Worm (Caenorhabditis elegans) whole organism, L1 larva: ENCODE results near the gene let-805.

Source experiments
- C04F5.9 ChIP-seq: sonication (generic microtip); optimal IDR thresholded peaks from 2 replicates; lab custom pipeline; 2016; ENCODE audit warnings: missing genetic modification characterization, missing compliant biosample characterization
- F16B12.6 ChIP-seq: fragments of 150-350 bp; optimal IDR thresholded peaks from 2 replicates; lab custom pipeline; 2014; ENCODE audit warnings: missing biosample characterization, missing genetic modification characterization
- aly-2 ChIP-seq: fragments of 150-350 bp; optimal IDR thresholded peaks from 2 replicates; lab custom pipeline; 2014; ENCODE audit warnings: missing biosample characterization, missing genetic modification characterization
- blmp-1 ChIP-seq: fragments of 150-350 bp; optimal IDR thresholded peaks from 2 replicates; lab custom pipeline; 2014; ENCODE audit warnings: missing biosample characterization, missing genetic modification characterization
- ces-1 ChIP-seq: fragments of 150-350 bp; optimal IDR thresholded peaks from 2 replicates; lab custom pipeline; 2014; ENCODE audit warnings: missing biosample characterization, missing genetic modification reagents, missing genetic modification characterization
- dsc-1 ChIP-seq: sonication (generic microtip); optimal IDR thresholded peaks from 2 replicates; lab custom pipeline; 2016; ENCODE audit warnings: mild to moderate bottlenecking, missing genetic modification characterization, missing compliant biosample characterization
- elt-3 ChIP-seq, 6 experiments: fragments of 150-350 bp in 1 of 6; sonication (generic microtip); optimal IDR thresholded peaks; 2 replicates each; lab custom pipeline; 2017 to 2018; ENCODE audit warnings: missing biosample characterization in 6 of 6, missing genetic modification characterization in 6 of 6, inconsistent platforms in 1 of 6
- fkh-10 ChIP-seq: sonication (generic microtip); optimal IDR thresholded peaks from 2 replicates; lab custom pipeline; 2017; ENCODE audit warnings: missing biosample characterization, missing genetic modification reagents, missing genetic modification characterization
- grh-1 ChIP-seq: fragments of 200-800 bp; sonication (Bioruptor generic); IDR thresholded peaks from 2 replicates; pipeline ENCODE4 v1.3.6; 2022; ENCODE audit warnings: missing genetic modification reagents, missing genetic modification characterization, missing compliant biosample characterization
- hlh-4 ChIP-seq: sonication (generic microtip); optimal IDR thresholded peaks from 2 replicates; lab custom pipeline; 2016; ENCODE audit warnings: mild to moderate bottlenecking, missing genetic modification characterization, missing compliant biosample characterization
- lin-14 ChIP-seq: fragments of 200-800 bp; sonication (Bioruptor generic); optimal IDR thresholded peaks from 2 replicates; lab custom pipeline; 2018; ENCODE audit warnings: mild to moderate bottlenecking, missing genetic modification characterization, moderate library complexity, missing compliant biosample characterization
- lsy-2 ChIP-seq, 2 experiments: fragments of 150-350 bp; optimal IDR thresholded peaks; 2 replicates each; lab custom pipeline; 2014; ENCODE audit warnings: missing biosample characterization in 2 of 2, missing genetic modification characterization in 2 of 2
- mab-9 ChIP-seq: fragments of 200-800 bp; sonication (Bioruptor generic); IDR thresholded peaks from 2 replicates; pipeline ENCODE4 v1.3.6; 2022; ENCODE audit warnings: missing genetic modification reagents, missing genetic modification characterization, missing compliant biosample characterization
- mdl-1 ChIP-seq, 2 experiments: fragments of 150-350 bp; optimal IDR thresholded peaks; 2 replicates each; lab custom pipeline; 2014 to 2017; ENCODE audit warnings: missing biosample characterization in 2 of 2, missing genetic modification characterization in 2 of 2, inconsistent platforms in 1 of 2
- mep-1 ChIP-seq: fragments of 150-350 bp; optimal IDR thresholded peaks from 2 replicates; lab custom pipeline; 2014; ENCODE audit warnings: missing biosample characterization, missing genetic modification characterization
- nhr-19 ChIP-seq: fragments of 200-800 bp; sonication (Bioruptor generic); conservative IDR thresholded peaks from 2 replicates; pipeline ENCODE4 v1.3.6; 2022; ENCODE audit warnings: missing genetic modification characterization, missing compliant biosample characterization
- nhr-28 ChIP-seq: fragments of 150-350 bp; optimal IDR thresholded peaks from 2 replicates; lab custom pipeline; 2014; ENCODE audit warnings: missing biosample characterization, missing genetic modification characterization
- nhr-71 ChIP-seq: sonication (generic microtip); optimal IDR thresholded peaks from 2 replicates; lab custom pipeline; 2016; ENCODE audit warnings: mild to moderate bottlenecking, missing genetic modification characterization, moderate library complexity, missing compliant biosample characterization
- nhr-77 ChIP-seq: fragments of 150-350 bp; optimal IDR thresholded peaks from 2 replicates; lab custom pipeline; 2014; ENCODE audit warnings: missing biosample characterization, missing genetic modification characterization
- nhr-85 ChIP-seq: sonication (generic microtip); peaks from one replicate; lab custom pipeline; 2016; ENCODE audit warnings: missing genetic modification characterization, inconsistent platforms, missing compliant biosample characterization
- nhr-90 ChIP-seq: sonication (generic microtip); optimal IDR thresholded peaks from 2 replicates; lab custom pipeline; 2016; ENCODE audit warnings: mild to moderate bottlenecking, missing genetic modification characterization, missing compliant biosample characterization; ENCODE audit not compliant: poor library complexity
- pax-3 ChIP-seq: fragments of 200-800 bp; sonication (Bioruptor generic); optimal IDR thresholded peaks from 2 replicates; lab custom pipeline; 2018; ENCODE audit warnings: mild to moderate bottlenecking, missing genetic modification characterization, moderate library complexity, missing compliant biosample characterization
- rnt-1 ChIP-seq: sonication (generic microtip); optimal IDR thresholded peaks from 2 replicates; lab custom pipeline; 2016; ENCODE audit warnings: mild to moderate bottlenecking, missing genetic modification characterization, moderate library complexity, missing compliant biosample characterization
- skn-1 ChIP-seq: fragments of 150-350 bp; optimal IDR thresholded peaks from 2 replicates; lab custom pipeline; 2014; ENCODE audit warnings: missing biosample characterization, missing genetic modification characterization
- snu-23 ChIP-seq: sonication (generic microtip); optimal IDR thresholded peaks from 2 replicates; lab custom pipeline; 2016; ENCODE audit warnings: missing genetic modification characterization, missing compliant biosample characterization
- sptf-1 ChIP-seq: fragments of 150-350 bp; optimal IDR thresholded peaks from 2 replicates; lab custom pipeline; 2014; ENCODE audit warnings: missing biosample characterization, missing genetic modification characterization
- unc-130 ChIP-seq: fragments of 150-350 bp; optimal IDR thresholded peaks from 2 replicates; lab custom pipeline; 2017; ENCODE audit warnings: missing biosample characterization, missing genetic modification characterization, inconsistent platforms
- unc-86 ChIP-seq: sonication (generic microtip); optimal IDR thresholded peaks from 2 replicates; lab custom pipeline; 2016; ENCODE audit warnings: missing genetic modification characterization, missing compliant biosample characterization

The let-805 gene

DNA sequence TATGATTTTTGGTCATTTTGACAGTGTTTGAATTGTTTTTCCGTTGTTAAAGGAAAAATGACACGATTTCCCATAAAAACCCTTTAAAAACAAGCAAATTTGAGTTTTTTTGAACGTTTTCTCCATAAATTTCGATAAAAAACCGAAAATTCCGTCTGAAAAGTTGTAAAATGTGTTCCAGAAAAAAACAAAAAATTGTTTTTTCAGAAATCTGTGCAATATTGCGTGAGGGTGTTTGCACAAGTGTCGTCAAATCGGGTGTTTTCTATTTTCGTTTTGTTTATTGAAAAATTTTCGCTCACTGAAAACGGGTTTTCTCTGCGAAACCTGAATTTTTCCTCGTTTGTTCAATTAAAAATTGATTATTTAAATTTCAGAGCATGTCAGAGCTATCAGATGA is 38.3 kb upstream of the let-805 start, which contains the start of gene ppfr-4 (continued):
- TF ChIP-seq unc-130 (tag; lab: Kevin White, UChicago) = no peak

DNA sequence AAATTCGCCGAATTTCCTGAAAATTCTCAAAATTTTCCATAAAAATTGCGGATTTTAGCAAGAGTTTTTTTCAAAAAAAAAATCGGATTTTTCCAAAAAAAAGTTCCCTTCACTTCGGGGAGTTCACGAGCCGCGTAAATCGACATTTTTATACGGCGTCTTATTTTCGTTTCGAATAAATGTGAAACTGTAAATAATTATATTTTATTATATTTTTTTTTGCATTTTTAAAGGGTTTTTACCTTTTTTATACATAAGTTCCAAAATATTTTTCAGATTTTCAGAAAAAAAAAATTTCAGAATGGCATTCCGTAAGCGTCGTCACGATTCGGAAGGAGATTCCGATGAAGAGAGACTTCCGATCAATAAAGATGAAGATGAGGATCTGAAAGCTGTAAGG is 35.0 kb upstream of the let-805 start, which contains the start of gene Y71H2B.2:
TSS of gene Y71H2B.2 (plus strand) at position 301 of the 400 bp plus-strand sequence.
- no peak for TF ChIP-seq skn-1

DNA sequence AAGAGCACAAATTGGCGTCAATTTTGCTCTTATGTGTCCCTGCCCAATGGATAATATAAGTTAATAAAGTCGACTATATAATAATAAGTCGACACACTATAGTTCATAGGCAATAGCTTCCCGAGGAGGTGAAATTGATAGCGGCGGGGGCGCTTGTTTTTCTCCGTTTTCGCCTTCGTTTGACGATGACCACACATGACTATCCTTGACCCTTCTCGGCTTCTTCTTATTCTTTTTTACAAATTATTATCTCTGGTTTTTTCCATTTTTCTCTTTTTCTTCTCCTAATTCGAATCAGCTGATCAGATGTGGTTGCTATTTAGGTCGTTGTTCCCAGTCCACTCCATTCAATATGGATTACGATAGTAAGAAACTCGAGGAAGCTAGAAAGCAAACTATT is 29.2 kb upstream of the let-805 start, which contains the start of gene acbp-8:
TSS of gene acbp-8 (plus strand) at position 324 of the 400 bp plus-strand sequence.
- TF ChIP-seq blmp-1 (tag; lab: Kevin White, UChicago) (peak; percentile 94), ces-1 (GFP tag; lab: Kevin White, UChicago) (no peak)
- TF ChIP-seq, all 84 proteins: peak for 1

DNA sequence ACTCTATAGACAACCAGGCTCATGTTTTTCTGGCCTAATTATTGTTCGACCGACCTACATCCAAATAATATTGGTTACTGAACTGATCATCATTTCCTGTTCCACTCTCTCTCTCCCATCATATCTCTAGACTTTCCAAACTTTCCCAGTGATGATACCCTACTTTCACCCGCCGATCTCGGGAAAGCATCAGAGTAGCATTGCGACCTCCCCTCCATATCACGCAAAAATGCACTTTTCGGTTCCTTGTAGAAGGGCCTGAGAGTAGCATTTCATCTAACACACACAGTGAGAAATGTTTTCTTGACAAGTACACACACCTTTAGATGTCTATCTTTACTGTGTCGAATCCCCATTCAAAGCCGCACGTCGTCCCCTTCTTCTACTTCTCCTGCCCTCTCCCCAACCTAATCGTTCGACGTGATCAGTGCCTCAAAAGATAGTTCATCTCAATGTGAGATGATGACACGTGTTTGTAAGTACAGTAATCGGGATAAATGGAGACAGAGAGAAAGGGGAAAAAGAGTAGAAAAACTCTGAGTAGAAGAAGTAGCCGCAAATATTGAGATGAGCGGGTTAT is 25.0 kb upstream of the let-805 start:
- TF ChIP-seq lsy-2 (tag; optimal IDR thresholded peaks at IDR 0.05; lab: Kevin White, UChicago) (peak in 1 of 2 experiments; percentile 48), nhr-19 (GFP tag; lab: Robert Waterston, UW) (no peak), mep-1 (tag; lab: Kevin White, UChicago) (peak; percentile 24), nhr-85 (tag; lab: Kevin White, UChicago) (peak; percentile 81), F16B12.6 (no peak), snu-23 (GFP tag; lab: Kevin White, UChicago) (peak; percentile 16), blmp-1 (tag; lab: Kevin White, UChicago) (peak; percentile 93)

DNA sequence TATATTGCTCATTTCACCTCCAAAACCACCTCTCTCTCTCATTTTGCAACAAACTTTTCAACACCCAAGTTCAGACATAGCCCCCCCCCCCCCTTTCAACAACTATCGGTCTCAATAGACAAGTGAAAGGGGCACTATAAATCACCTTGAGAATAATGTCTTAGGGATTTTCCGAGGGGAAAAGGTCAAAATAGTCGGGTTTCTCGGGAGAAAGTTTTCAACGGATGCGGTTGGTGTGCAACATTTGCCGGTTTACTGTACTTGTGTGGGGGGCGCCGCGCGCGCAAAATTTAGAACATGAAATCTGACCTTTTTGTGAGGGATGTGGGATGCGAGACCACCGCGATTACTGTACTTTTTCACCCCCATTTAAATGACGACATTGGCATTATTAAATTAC is 23.3 kb upstream of the let-805 start:
- peak; percentile 23; the same call in 1 of the 2 replicates for TF ChIP-seq grh-1 (GFP tag; lab: Robert Waterston, UW)
- TF ChIP-seq lin-14 (GFP tag; lab: Kevin White, UChicago) = no peak
- TF ChIP-seq blmp-1 (tag; lab: Kevin White, UChicago) = peak; percentile 92

DNA sequence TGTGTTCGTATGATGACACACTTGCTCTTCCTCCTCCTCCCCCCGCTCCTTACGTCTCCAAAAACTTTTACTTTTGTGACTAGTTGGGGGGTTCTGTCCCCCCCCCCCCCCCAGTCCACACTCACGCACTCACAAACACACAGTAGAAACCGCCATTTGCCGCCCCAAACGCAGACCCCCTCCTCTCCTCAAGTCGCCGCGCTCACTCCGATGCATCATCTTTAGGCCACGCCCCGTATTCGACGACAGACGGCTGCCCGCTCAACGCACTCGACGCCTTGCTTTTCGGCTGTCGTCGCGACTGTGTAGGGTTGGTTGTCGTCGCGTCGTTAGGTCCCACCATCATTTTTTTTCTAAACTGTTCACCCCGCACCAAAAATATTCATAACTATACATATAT is 21.7 kb upstream of the let-805 start, which contains the start of gene zmp-2:
TSS of gene zmp-2 (plus strand) at position 247 of the 400 bp plus-strand sequence.
- TF ChIP-seq mab-9 (GFP tag; lab: Robert Waterston, UW) = no peak
- TF ChIP-seq skn-1 = no peak

DNA sequence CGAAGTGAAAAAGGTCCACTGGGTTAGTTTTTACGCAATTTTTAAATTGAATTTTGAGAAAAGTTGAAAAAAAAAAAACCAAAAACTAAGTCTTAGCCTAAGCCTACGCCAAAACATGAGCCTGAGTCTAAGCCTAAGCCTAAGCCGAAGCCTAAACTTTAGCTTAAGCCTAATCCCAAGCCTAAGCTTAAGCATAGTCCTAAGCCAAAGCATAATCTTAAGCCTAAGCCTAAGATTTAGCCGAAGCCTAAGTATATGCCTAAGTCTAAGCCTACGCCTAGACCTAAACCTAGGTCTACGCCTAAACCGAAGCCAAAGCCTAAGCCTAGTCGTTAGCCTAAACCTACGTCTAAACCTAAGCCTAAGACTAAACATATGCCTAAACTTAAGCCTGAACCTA is 16.2 kb upstream of the let-805 start:
- TF ChIP-seq hlh-4 (tag; lab: Kevin White, UChicago) = no peak
- no peak for TF ChIP-seq nhr-28 (tag; lab: Kevin White, UChicago)

DNA sequence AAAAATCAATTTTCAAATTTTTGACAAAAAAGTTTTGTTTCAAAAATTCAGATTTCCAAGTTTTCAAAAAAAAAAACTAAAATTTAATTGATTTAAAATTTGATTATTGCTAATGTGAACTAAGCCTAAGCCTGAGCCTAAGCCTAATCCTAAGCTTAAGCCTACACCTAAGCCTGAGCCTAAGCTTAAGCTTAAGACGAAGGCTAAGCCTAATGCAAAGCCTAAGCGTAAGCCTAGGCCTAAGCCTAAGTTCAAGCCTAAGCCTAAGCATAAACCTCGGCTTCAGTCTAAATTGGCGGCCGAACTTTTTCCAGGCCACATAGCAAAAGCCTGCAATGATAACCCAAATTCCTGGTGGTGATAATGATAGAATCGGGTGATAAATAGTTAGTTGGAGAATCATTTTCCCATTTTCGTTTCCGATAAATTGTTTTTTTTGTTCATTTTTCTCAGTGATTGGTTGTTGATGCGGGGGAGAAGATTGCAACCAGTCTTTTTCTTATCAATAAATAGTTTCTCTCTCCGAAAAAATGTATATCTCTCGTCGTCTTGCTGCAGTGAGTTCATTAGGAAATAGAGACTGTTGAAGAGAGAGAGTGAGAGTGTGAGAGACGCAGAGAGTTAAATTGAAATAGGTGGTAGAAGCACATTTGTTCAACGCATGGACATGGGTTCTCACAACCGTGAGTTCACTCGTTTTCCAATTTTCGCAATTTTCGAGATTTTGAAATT is 10.5 kb upstream of the let-805 start:
- TF ChIP-seq lin-14 (GFP tag; lab: Kevin White, UChicago) (peak; percentile 39), rnt-1 (tag; lab: Kevin White, UChicago) (peak; percentile 28), nhr-19 (GFP tag; lab: Robert Waterston, UW) (no peak), elt-3 (tag; optimal IDR thresholded peaks at IDR 0.05; lab: Kevin White, UChicago) (peak in 4 of 6 experiments; percentile 40 to 65 (median 44)), C04F5.9 (tag; lab: Kevin White, UChicago) (no peak), pax-3 (no peak), mab-9 (GFP tag; lab: Robert Waterston, UW) (no peak), blmp-1 (tag; lab: Kevin White, UChicago) (peak; percentile 73), nhr-85 (tag; lab: Kevin White, UChicago) (peak; percentile 47), sptf-1 (no peak), nhr-77 (tag; lab: Kevin White, UChicago) (no peak), lsy-2 (tag; optimal IDR thresholded peaks at IDR 0.05; lab: Kevin White, UChicago) (peak in 1 of 2 experiments; percentile 18)

DNA sequence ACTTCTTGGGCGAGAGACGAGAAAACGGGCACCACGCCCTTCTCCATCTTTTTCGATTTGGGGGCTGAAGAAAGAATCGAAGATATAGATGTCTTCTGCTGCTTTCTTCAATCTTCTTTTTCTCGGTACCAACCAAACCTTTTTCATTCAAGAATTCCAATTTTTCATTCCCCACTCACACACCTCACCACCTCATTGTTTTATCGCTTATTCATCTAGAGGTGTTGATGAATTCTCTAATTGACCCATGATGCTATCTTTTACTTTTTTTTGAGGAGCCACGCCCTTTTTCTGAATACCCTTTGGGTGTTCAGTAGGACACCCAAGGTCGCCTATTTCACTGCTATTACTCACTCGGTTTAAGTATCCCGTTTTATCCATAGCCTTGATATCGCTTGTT is 6.4 kb upstream of the let-805 start:
- 0 out of 2 replicates have a peak, but pooled peaks have one; percentile 20 for TF ChIP-seq grh-1 (GFP tag; lab: Robert Waterston, UW)
- peak; percentile 7 for TF ChIP-seq nhr-71 (tag; lab: Kevin White, UChicago)
- TF ChIP-seq nhr-85 (tag; lab: Kevin White, UChicago) = peak; percentile 89
- no peak for TF ChIP-seq dsc-1 (tag; lab: Kevin White, UChicago)
- no peak for TF ChIP-seq fkh-10 (GFP tag; lab: Kevin White, UChicago)
- TF ChIP-seq snu-23 (GFP tag; lab: Kevin White, UChicago) = peak; percentile 19
- peak; percentile 31 for TF ChIP-seq nhr-90 (tag; lab: Kevin White, UChicago)
- TF ChIP-seq aly-2 (tag; lab: Kevin White, UChicago) = no peak
- TF ChIP-seq blmp-1 (tag; lab: Kevin White, UChicago) = peak; percentile 47
- TF ChIP-seq unc-86 = no peak
- no peak for TF ChIP-seq mdl-1 (tag; optimal IDR thresholded peaks at IDR 0.05; lab: Kevin White, UChicago)
- TF ChIP-seq mep-1 (tag; lab: Kevin White, UChicago) = peak; percentile 18
- TF ChIP-seq unc-130 (tag; lab: Kevin White, UChicago) = no peak
- TF ChIP-seq mab-9 (GFP tag; lab: Robert Waterston, UW) = no peak
- TF ChIP-seq lin-14 (GFP tag; lab: Kevin White, UChicago) = peak; percentile 71
- no peak for TF ChIP-seq nhr-28 (tag; lab: Kevin White, UChicago)
- TF ChIP-seq nhr-77 (tag; lab: Kevin White, UChicago) = no peak
- TF ChIP-seq, all 84 proteins: peak for 8
